Fruit fly (Drosophila melanogaster) whole organism, prepupa: Measurements from ENCODE around the gene CG6726.

Experiments used
- CG10631 ChIP-seq: fragments of 200-800 bp; sonication (Bioruptor generic); optimal IDR thresholded peaks from 2 replicates; lab custom pipeline; 2016; ENCODE audit warnings: missing biosample characterization, missing genetic modification characterization
- CG1621 ChIP-seq: fragments of 200-800 bp; sonication (Bioruptor generic); optimal IDR thresholded peaks from 3 replicates; lab custom pipeline; 2018; ENCODE audit warnings: missing biosample characterization, mild to moderate bottlenecking, missing genetic modification characterization
- CG16779 ChIP-seq: fragments of 200-800 bp; sonication (Bioruptor generic); optimal IDR thresholded peaks from 3 replicates; lab custom pipeline; 2017; ENCODE audit warnings: missing biosample characterization, mild to moderate bottlenecking, missing genetic modification characterization
- CG8119 ChIP-seq: fragments of 200-800 bp; sonication (Bioruptor generic); IDR thresholded peaks from 3 replicates; pipeline ENCODE4 v1.3.6; 2022; ENCODE audit warnings: missing biosample characterization, missing genetic modification characterization
- CG8319 ChIP-seq: fragments of 200-800 bp; sonication (Bioruptor generic); optimal IDR thresholded peaks from 3 replicates; lab custom pipeline; 2016; ENCODE audit warnings: missing biosample characterization, missing genetic modification characterization
- Hr4 ChIP-seq: fragments of 200-800 bp; sonication (Bioruptor generic); optimal IDR thresholded peaks from 3 replicates; lab custom pipeline; 2016; ENCODE audit warnings: missing biosample characterization, missing genetic modification characterization
- Met ChIP-seq: fragments of 200-800 bp; sonication (Bioruptor generic); optimal IDR thresholded peaks from 3 replicates; lab custom pipeline; 2016; ENCODE audit warnings: missing biosample characterization, missing genetic modification characterization
- OdsH ChIP-seq: fragments of 200-800 bp; sonication (Bioruptor generic); optimal IDR thresholded peaks from 3 replicates; lab custom pipeline; 2016; ENCODE audit warnings: missing biosample characterization, missing genetic modification characterization
- Sox102F ChIP-seq: fragments of 200-800 bp; sonication (Bioruptor generic); optimal IDR thresholded peaks from 2 replicates; lab custom pipeline; 2016; ENCODE audit warnings: missing biosample characterization, mild to moderate bottlenecking, missing genetic modification characterization
- achi ChIP-seq: fragments of 200-800 bp; sonication (Bioruptor generic); optimal IDR thresholded peaks from 3 replicates; lab custom pipeline; 2016; ENCODE audit warnings: missing biosample characterization, missing genetic modification characterization
- esn ChIP-seq: fragments of 200-800 bp; sonication (Bioruptor generic); optimal IDR thresholded peaks from 2 replicates; lab custom pipeline; 2016; ENCODE audit warnings: missing biosample characterization, mild to moderate bottlenecking, missing genetic modification characterization, moderate library complexity
- fd59A ChIP-seq: fragments of 200-800 bp; sonication (Bioruptor generic); optimal IDR thresholded peaks from 2 replicates; lab custom pipeline; 2017; ENCODE audit warnings: missing biosample characterization, mild to moderate bottlenecking, missing genetic modification characterization, missing genetic modification reagents
- fd85E ChIP-seq: fragments of 200-800 bp; sonication (Bioruptor generic); optimal IDR thresholded peaks from 3 replicates; lab custom pipeline; 2016; ENCODE audit warnings: missing biosample characterization, missing genetic modification characterization
- net ChIP-seq: fragments of 200-800 bp; sonication (Bioruptor generic); optimal IDR thresholded peaks from 3 replicates; lab custom pipeline; 2016; ENCODE audit warnings: missing biosample characterization, missing genetic modification characterization

DNA sequence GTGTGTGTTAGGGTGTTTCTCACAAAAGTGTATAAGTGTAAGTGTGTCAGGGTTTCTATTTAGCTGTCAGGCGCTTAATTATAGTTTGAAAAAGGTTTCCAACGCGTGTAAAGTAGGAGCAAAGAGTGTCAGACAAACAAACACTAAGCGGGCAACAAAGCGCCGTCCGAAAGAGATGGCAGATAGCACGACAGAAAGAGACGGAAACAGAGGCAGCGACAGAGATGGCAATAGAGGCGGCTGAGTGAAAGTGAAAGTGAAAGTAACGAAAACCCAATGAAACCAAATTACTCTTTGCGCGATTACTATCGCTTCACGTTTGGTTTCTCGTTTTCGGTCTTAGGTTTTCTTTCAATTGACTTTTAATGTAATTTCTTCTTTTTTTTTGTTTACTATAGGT, 17.0 kb upstream of the CG6726 start:
- TF ChIP-seq fd85E (GFP tag; lab: Kevin White, UChicago) = no peak
- no peak for TF ChIP-seq Sox102F (GFP tag; lab: Kevin White, UChicago)
- no peak for TF ChIP-seq esn (GFP tag; lab: Kevin White, UChicago)
- no peak for TF ChIP-seq Hr4 (GFP tag; lab: Kevin White, UChicago)
- TF ChIP-seq achi = no peak
- TF ChIP-seq OdsH = no peak
- no peak for TF ChIP-seq CG10631
- no peak for TF ChIP-seq net (GFP tag; lab: Kevin White, UChicago)
- no peak for TF ChIP-seq CG16779 (tag; lab: Kevin White, UChicago)
- no peak for TF ChIP-seq CG1621
- TF ChIP-seq CG8319 (GFP tag; lab: Kevin White, UChicago) = no peak
- TF ChIP-seq Met (GFP tag; lab: Kevin White, UChicago) = no peak
- no peak for TF ChIP-seq fd59A
- no peak for TF ChIP-seq CG8119 (GFP tag; lab: Robert Waterston, UW)
